Fruit fly (Drosophila melanogaster): ENCODE results near the gene Osi5.

DNA sequence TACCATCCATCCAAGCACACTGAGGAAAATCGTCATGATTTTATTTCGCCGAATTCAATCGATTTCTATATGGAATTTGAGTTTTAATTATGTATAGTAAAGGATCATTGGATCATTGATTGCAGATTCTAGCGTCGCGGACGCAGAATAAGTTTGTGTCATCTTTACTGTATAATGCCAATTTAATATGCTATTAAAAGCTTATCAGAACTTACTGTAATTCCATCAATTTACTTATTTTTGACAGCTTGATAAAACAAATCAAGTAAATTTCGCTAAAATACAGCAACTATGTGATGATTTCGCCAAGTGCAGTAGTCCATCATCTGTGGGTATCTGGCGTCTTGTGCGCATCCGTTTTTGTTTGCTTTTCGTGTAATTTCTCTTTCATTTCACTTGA, 5.8 kb downstream of the Osi5 start:
- TF ChIP-seq Poxn (GFP tag; IDR thresholded peaks at IDR 0.05) (no peak), Rfx (GFP tag; IDR thresholded peaks at IDR 0.05) (no peak), sens-2 (GFP tag; IDR thresholded peaks at IDR 0.05) (no peak), onecut (GFP tag; IDR thresholded peaks at IDR 0.05) (no peak), dpn (GFP tag; optimal IDR thresholded peaks at IDR 0.05) (no peak)

All from whole organism, embryonic.